Worm (Caenorhabditis elegans): ENCODE results near the gene R08C7.8.
A peak's percentile ranks its signal among the peaks of the same experiment; 100 is the strongest.

Gene R08C7.8

DNA sequence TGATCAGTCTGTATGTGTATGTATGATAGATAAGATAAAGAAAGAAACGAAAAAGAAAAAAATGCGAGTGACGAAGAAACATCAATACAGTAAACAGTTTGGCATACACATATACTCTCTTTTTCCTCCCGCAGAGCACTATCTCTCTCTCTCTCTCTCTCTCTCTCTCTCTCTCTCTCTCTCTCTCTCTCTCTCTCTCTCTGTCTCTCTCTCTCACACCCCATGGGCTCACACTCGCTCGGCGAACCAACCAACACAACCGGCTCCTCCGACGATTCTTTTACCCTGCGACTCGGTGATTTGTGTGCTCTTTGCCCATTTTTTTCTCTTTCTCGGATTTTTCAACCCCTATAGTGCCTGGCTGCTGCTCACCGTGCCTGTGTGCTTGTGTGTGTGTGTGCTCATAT is 27.3 kb downstream of the R08C7.8 start (continued):
- TF ChIP-seq C34B4.2 (tag; optimal IDR thresholded peaks at IDR 0.05) = peak; percentile 48
- no peak for TF ChIP-seq elt-3 (tag; optimal IDR thresholded peaks at IDR 0.05)
- TF ChIP-seq hlh-4 (tag; optimal IDR thresholded peaks at IDR 0.05) = no peak
- no peak for TF ChIP-seq Y116A8C.19 (tag; optimal IDR thresholded peaks at IDR 0.05; ENCODE audit: borderline replicate concordance)
- TF ChIP-seq C04F5.9 (tag; optimal IDR thresholded peaks at IDR 0.05) = no peak
- TF ChIP-seq lsy-2 (tag; optimal IDR thresholded peaks at IDR 0.05) = peak; percentile 43 to 44
- TF ChIP-seq nhr-84 (tag; optimal IDR thresholded peaks at IDR 0.05) = no peak
- TF ChIP-seq snu-23 (GFP tag; optimal IDR thresholded peaks at IDR 0.05) = peak; percentile 5
- no peak for TF ChIP-seq isw-1 (GFP tag; IDR thresholded peaks at IDR 0.05)
- TF ChIP-seq lir-3 (tag; optimal IDR thresholded peaks at IDR 0.05; ENCODE audit: poor library complexity) = no peak
- no peak for TF ChIP-seq lin-13 (GFP tag; optimal IDR thresholded peaks at IDR 0.05)
- TF ChIP-seq nhr-11 (tag; optimal IDR thresholded peaks at IDR 0.05) = no peak
- TF ChIP-seq sox-4 (tag; optimal IDR thresholded peaks at IDR 0.05) = no peak
- TF ChIP-seq hpl-2 (GFP tag; optimal IDR thresholded peaks at IDR 0.05) = no peak
- TF ChIP-seq lin-39 (tag; optimal IDR thresholded peaks at IDR 0.05) = no peak
- TF ChIP-seq egl-27 (tag; optimal IDR thresholded peaks at IDR 0.05) = no peak
- TF ChIP-seq blmp-1 (tag; optimal IDR thresholded peaks at IDR 0.05) = no peak
- no peak for TF ChIP-seq vab-15 (tag; optimal IDR thresholded peaks at IDR 0.05)
- TF ChIP-seq nhr-47 (tag; optimal IDR thresholded peaks at IDR 0.05) = peak; percentile 32
- TF ChIP-seq ama-1 (optimal IDR thresholded peaks at IDR 0.05) = no peak
- TF ChIP-seq nhr-90 (tag; optimal IDR thresholded peaks at IDR 0.05; ENCODE audit: poor library complexity) = peak; percentile 60
- no peak for TF ChIP-seq pax-3 (tag; optimal IDR thresholded peaks at IDR 0.05)
- no peak for TF ChIP-seq fkh-4 (tag; optimal IDR thresholded peaks at IDR 0.05; ENCODE audit: borderline replicate concordance)
- no peak for TF ChIP-seq F16B12.6 (tag; optimal IDR thresholded peaks at IDR 0.05)
- no peak for TF ChIP-seq tlp-1 (tag; optimal IDR thresholded peaks at IDR 0.05)
- TF ChIP-seq grh-1 (GFP tag; IDR thresholded peaks at IDR 0.05) = no peak
- no peak for TF ChIP-seq unc-30 (tag; optimal IDR thresholded peaks at IDR 0.05)
- peak in 1 of 3 experiments; percentile 3 for TF ChIP-seq dpl-1 (GFP tag; optimal IDR thresholded peaks at IDR 0.05)
- no peak for TF ChIP-seq fkh-8 (tag; optimal IDR thresholded peaks at IDR 0.05)
- no peak for TF ChIP-seq ces-1 (GFP tag; optimal IDR thresholded peaks at IDR 0.05)
- TF ChIP-seq jun-1 (tag; optimal IDR thresholded peaks at IDR 0.05) = peak; percentile 62
- no peak for TF ChIP-seq dsc-1 (tag; optimal IDR thresholded peaks at IDR 0.05)
- TF ChIP-seq efl-3 (GFP tag; optimal IDR thresholded peaks at IDR 0.05) = no peak
- TF ChIP-seq irx-1 (tag; optimal IDR thresholded peaks at IDR 0.05) = peak; percentile 5
- no peak for TF ChIP-seq pqm-1 (tag; optimal IDR thresholded peaks at IDR 0.05)
- TF ChIP-seq snpc-4 (tag; optimal IDR thresholded peaks at IDR 0.05) = no peak
- no peak for TF ChIP-seq unc-62 (GFP tag; optimal IDR thresholded peaks at IDR 0.05)
- peak in 1 of 2 experiments; percentile 24 for TF ChIP-seq lin-35 (GFP tag; optimal IDR thresholded peaks at IDR 0.05)
- no peak for TF ChIP-seq hlh-17 (GFP tag; optimal IDR thresholded peaks at IDR 0.05; ENCODE audit: borderline replicate concordance)
- no peak for TF ChIP-seq sptf-1 (tag; optimal IDR thresholded peaks at IDR 0.05)
- TF ChIP-seq ztf-4 (tag; optimal IDR thresholded peaks at IDR 0.05) = no peak
- no peak for TF ChIP-seq nhr-237 (tag; optimal IDR thresholded peaks at IDR 0.05)
- peak; percentile 67 for TF ChIP-seq lin-14 (GFP tag; optimal IDR thresholded peaks at IDR 0.05)
- peak; percentile 12 for TF ChIP-seq zip-4 (GFP tag; optimal IDR thresholded peaks at IDR 0.05)
- no peak for TF ChIP-seq fos-1 (tag; optimal IDR thresholded peaks at IDR 0.05)
- TF ChIP-seq pag-3 (tag; optimal IDR thresholded peaks at IDR 0.05; ENCODE audit: borderline replicate concordance, insufficient read depth) = no peak
- no peak for TF ChIP-seq mep-1 (tag; optimal IDR thresholded peaks at IDR 0.05)
- peak; percentile 40 for TF ChIP-seq tbx-2 (tag; optimal IDR thresholded peaks at IDR 0.05)
- TF ChIP-seq C16A3.4 (tag; optimal IDR thresholded peaks at IDR 0.05) = peak; percentile 3
- TF ChIP-seq fkh-10 (GFP tag; optimal IDR thresholded peaks at IDR 0.05) = no peak
- no peak for TF ChIP-seq nhr-12 (tag; optimal IDR thresholded peaks at IDR 0.05)
- peak; percentile 43 for TF ChIP-seq swsn-7 (tag; optimal IDR thresholded peaks at IDR 0.05)
- TF ChIP-seq unc-86 (tag; optimal IDR thresholded peaks at IDR 0.05) = no peak
- TF ChIP-seq xbp-1 (tag; optimal IDR thresholded peaks at IDR 0.05) = no peak

Data from whole organism, L1 larva.